Fruit fly (Drosophila melanogaster) whole organism, wandering third instar larva: Measurements from ENCODE around the gene CG6168.

ENCODE experiments used
- Abd-B ChIP-seq: fragments of >200 bp; optimal IDR thresholded peaks from 2 replicates; lab custom pipeline; 2017; ENCODE audit warnings: missing biosample characterization, missing genetic modification characterization
- CG32264 ChIP-seq: fragments of 200-800 bp; sonication (Bioruptor generic); optimal IDR thresholded peaks from 2 replicates; lab custom pipeline; 2016; ENCODE audit warnings: missing biosample characterization, missing genetic modification characterization
- CG9705 ChIP-seq: fragments of 200-800 bp; sonication (Bioruptor generic); optimal IDR thresholded peaks from 2 replicates; lab custom pipeline; 2018; ENCODE audit warnings: missing biosample characterization, mild to moderate bottlenecking, missing genetic modification characterization
- CrebA ChIP-seq: fragments of 200-800 bp; sonication (Bioruptor generic); optimal IDR thresholded peaks from 2 replicates; lab custom pipeline; 2016; ENCODE audit warnings: missing biosample characterization, mild to moderate bottlenecking, missing genetic modification characterization, borderline replicate concordance
- Dfd ChIP-seq: fragments of >200 bp; optimal IDR thresholded peaks from 2 replicates; lab custom pipeline; 2017; ENCODE audit warnings: missing biosample characterization, missing genetic modification characterization
- Dif ChIP-seq: fragments of 200-275, 200-300 bp; sonication (Bioruptor generic); optimal IDR thresholded peaks from 2 replicates; lab custom pipeline; 2018; ENCODE audit warnings: missing biosample characterization, missing genetic modification characterization; ENCODE audit not compliant: partially characterized antibody
- GATAd ChIP-seq: sonication (Bioruptor generic); optimal IDR thresholded peaks from 2 replicates; lab custom pipeline; 2016; ENCODE audit warnings: missing biosample characterization, missing genetic modification characterization
- HLH106 ChIP-seq: fragments of 200-800 bp; optimal IDR thresholded peaks from 3 replicates; lab custom pipeline; 2019; ENCODE audit warnings: missing biosample characterization, mild to moderate bottlenecking, missing genetic modification characterization, moderate library complexity
- Hnf4 ChIP-seq: fragments of 200-800 bp; sonication (Bioruptor generic); optimal IDR thresholded peaks from 2 replicates; lab custom pipeline; 2016; ENCODE audit warnings: missing biosample characterization, mild to moderate bottlenecking, missing genetic modification characterization
- Hr78 ChIP-seq: fragments of >200 bp; optimal IDR thresholded peaks from 2 replicates; lab custom pipeline; 2017; ENCODE audit warnings: missing biosample characterization, missing genetic modification characterization
- Hr83 ChIP-seq: fragments of 200-300 bp; sonication (Bioruptor generic); optimal IDR thresholded peaks from 2 replicates; lab custom pipeline; 2016; ENCODE audit warnings: missing biosample characterization, mild to moderate bottlenecking, missing genetic modification characterization, moderate library complexity; ENCODE audit not compliant: poor library complexity, severe bottlenecking
- Jra ChIP-seq: sonication (Bioruptor generic); optimal IDR thresholded peaks from 2 replicates; lab custom pipeline; 2016; ENCODE audit warnings: missing biosample characterization, missing genetic modification characterization
- Mio ChIP-seq: sonication (Bioruptor generic); optimal IDR thresholded peaks from 2 replicates; lab custom pipeline; 2016; ENCODE audit warnings: missing biosample characterization, missing genetic modification characterization
- Myc ChIP-seq: fragments of >200 bp; optimal IDR thresholded peaks from 2 replicates; lab custom pipeline; 2017
- N ChIP-seq: fragments of >200 bp; optimal IDR thresholded peaks from 2 replicates; lab custom pipeline; 2018; ENCODE audit warnings: missing biosample characterization, missing external identifiers, missing genetic modification characterization
- OdsH ChIP-seq: fragments of 200-800 bp; sonication (Bioruptor generic); optimal IDR thresholded peaks from 2 replicates; lab custom pipeline; 2016; ENCODE audit warnings: missing biosample characterization, mild to moderate bottlenecking, missing genetic modification characterization
- Rel ChIP-seq, 2 experiments: fragments of 200-800 bp; sonication (Bioruptor generic) in 1 of 2; optimal IDR thresholded peaks; 2 replicates in 1 of 2; 3 replicates in 1 of 2; lab custom pipeline; 2016 to 2019; ENCODE audit warnings: mild to moderate bottlenecking in 2 of 2, missing biosample characterization in 2 of 2, missing genetic modification characterization in 2 of 2, moderate library complexity in 1 of 2
- Sp1 ChIP-seq: fragments of 200-800 bp; sonication (Bioruptor generic); optimal IDR thresholded peaks from 3 replicates; lab custom pipeline; 2019; ENCODE audit warnings: missing biosample characterization, mild to moderate bottlenecking, missing genetic modification characterization, moderate library complexity
- Vsx2 ChIP-seq: fragments of 200-300, 225-300 bp; sonication (Bioruptor generic); optimal IDR thresholded peaks from 2 replicates; lab custom pipeline; 2018; ENCODE audit warnings: missing biosample characterization, missing genetic modification characterization; ENCODE audit not compliant: partially characterized antibody
- br ChIP-seq: fragments of 200-800 bp; sonication (Bioruptor generic); optimal IDR thresholded peaks from 2 replicates; lab custom pipeline; 2016; ENCODE audit warnings: missing biosample characterization, missing genetic modification characterization
- brk ChIP-seq: fragments of 200-800 bp; sonication (Bioruptor generic); optimal IDR thresholded peaks from 2 replicates; lab custom pipeline; 2016; ENCODE audit warnings: missing biosample characterization, mild to moderate bottlenecking, missing genetic modification characterization
- dl ChIP-seq, 2 experiments: fragments of 175-275, 200-275 bp in 1 of 2; fragments of 200-275 bp in 1 of 2; sonication (Bioruptor generic); optimal IDR thresholded peaks; lab custom pipeline; 2018; ENCODE audit warnings: mild to moderate bottlenecking in 2 of 2, missing biosample characterization in 2 of 2, missing genetic modification characterization in 2 of 2, moderate library complexity in 2 of 2; ENCODE audit not compliant: partially characterized antibody in 2 of 2, insufficient read depth in 1 of 2
- dmrt93B ChIP-seq: fragments of 200-800 bp; sonication (Bioruptor generic); optimal IDR thresholded peaks from 2 replicates; lab custom pipeline; 2018; ENCODE audit warnings: missing biosample characterization, mild to moderate bottlenecking, missing genetic modification characterization
- ey ChIP-seq: fragments of 200-800 bp; sonication (Bioruptor generic); optimal IDR thresholded peaks from 2 replicates; lab custom pipeline; 2016; ENCODE audit warnings: missing biosample characterization, missing genetic modification characterization
- foxo ChIP-seq, 2 experiments: fragments of 200-800 bp; sonication (Bioruptor generic); optimal IDR thresholded peaks; 2 replicates in 1 of 2; 3 replicates in 1 of 2; lab custom pipeline; 2016 to 2017; ENCODE audit warnings: missing biosample characterization in 2 of 2, missing genetic modification characterization in 2 of 2
- fru ChIP-seq: fragments of 200-800 bp; sonication (Bioruptor generic); optimal IDR thresholded peaks from 3 replicates; lab custom pipeline; 2016; ENCODE audit warnings: missing biosample characterization, mild to moderate bottlenecking, missing genetic modification characterization
- h ChIP-seq: fragments of 200-800 bp; sonication (Bioruptor generic); optimal IDR thresholded peaks from 3 replicates; lab custom pipeline; 2016; ENCODE audit warnings: missing biosample characterization, mild to moderate bottlenecking, missing genetic modification characterization
- jim ChIP-seq: fragments of 175-275, 200-325 bp; sonication (Bioruptor generic); optimal IDR thresholded peaks from 2 replicates; lab custom pipeline; 2016; ENCODE audit warnings: missing biosample characterization, mild to moderate bottlenecking, missing genetic modification characterization
- lola ChIP-seq: fragments of >200 bp; optimal IDR thresholded peaks from 2 replicates; lab custom pipeline; 2017; ENCODE audit warnings: missing biosample characterization, missing genetic modification characterization
- pan ChIP-seq: fragments of >200 bp; optimal IDR thresholded peaks from 2 replicates; lab custom pipeline; 2017
- psq ChIP-seq: fragments of 200-800 bp; sonication (Bioruptor generic); optimal IDR thresholded peaks from 3 replicates; lab custom pipeline; 2017; ENCODE audit warnings: missing biosample characterization, mild to moderate bottlenecking, missing genetic modification characterization, moderate library complexity
- rgr ChIP-seq: fragments of 200-800 bp; sonication (Bioruptor generic); optimal IDR thresholded peaks from 3 replicates; lab custom pipeline; 2016; ENCODE audit warnings: missing biosample characterization, mild to moderate bottlenecking, missing genetic modification characterization
- sage ChIP-seq: fragments of 200-800 bp; sonication (Bioruptor generic); optimal IDR thresholded peaks from 2 replicates; lab custom pipeline; 2016; ENCODE audit warnings: missing biosample characterization, mild to moderate bottlenecking, missing genetic modification characterization
- sv ChIP-seq: fragments of 200-800 bp; sonication (Bioruptor generic); optimal IDR thresholded peaks from 3 replicates; lab custom pipeline; 2016; ENCODE audit warnings: missing biosample characterization, missing genetic modification characterization
- tai ChIP-seq: sonication (Bioruptor generic); optimal IDR thresholded peaks from 2 replicates; lab custom pipeline; 2016; ENCODE audit warnings: missing biosample characterization, missing genetic modification characterization
- usp ChIP-seq: fragments of >200 bp; optimal IDR thresholded peaks from 2 replicates; lab custom pipeline; 2017; ENCODE audit warnings: missing biosample characterization, missing genetic modification characterization
- woc ChIP-seq: sonication (Bioruptor generic); optimal IDR thresholded peaks from 2 replicates; lab custom pipeline; 2016; ENCODE audit warnings: missing biosample characterization, mild to moderate bottlenecking, missing genetic modification characterization

Gene CG6168

DNA sequence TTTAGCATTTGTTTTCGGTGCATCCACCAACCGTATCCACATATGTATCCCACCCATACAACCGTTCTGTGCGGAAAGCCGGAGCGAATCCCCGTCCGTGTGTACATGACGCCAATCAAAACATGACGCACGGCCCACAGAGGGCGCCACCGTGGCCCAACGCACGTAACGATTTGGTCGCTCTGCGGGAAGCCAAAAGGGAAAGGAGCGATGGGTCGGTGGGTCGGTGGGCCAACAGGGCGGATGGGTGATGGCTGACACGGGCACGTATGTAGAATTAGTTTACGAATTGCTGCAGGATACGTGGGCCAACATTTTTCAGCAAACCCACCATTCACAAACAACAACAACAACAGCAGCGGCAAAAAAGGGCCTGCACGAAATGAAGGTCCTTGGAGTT lies 37.2 kb upstream of the CG6168 start:
- TF ChIP-seq foxo (GFP tag; optimal IDR thresholded peaks at IDR 0.05; lab: Kevin White, UChicago) (no peak), h (GFP tag; lab: Kevin White, UChicago) (no peak), Hr83 (GFP tag; lab: Kevin White, UChicago) (no peak), GATAd (GFP tag; lab: Kevin White, UChicago) (no peak), lola (GFP tag; lab: Kevin White, UChicago) (no peak), sage (no peak), Sp1 (GFP tag; lab: Kevin White, UChicago) (no peak), rgr (GFP tag; lab: Kevin White, UChicago) (no peak), tai (no peak), woc (GFP tag; lab: Kevin White, UChicago) (no peak), CrebA (no peak), usp (no peak), sv (GFP tag; lab: Kevin White, UChicago) (no peak), br (no peak), pan (no peak), dl (GFP tag; optimal IDR thresholded peaks at IDR 0.05; lab: Kevin White, UChicago; ENCODE audit: insufficient read depth in 1 of 2, partially characterized antibody in 2 of 2) (no peak)

DNA sequence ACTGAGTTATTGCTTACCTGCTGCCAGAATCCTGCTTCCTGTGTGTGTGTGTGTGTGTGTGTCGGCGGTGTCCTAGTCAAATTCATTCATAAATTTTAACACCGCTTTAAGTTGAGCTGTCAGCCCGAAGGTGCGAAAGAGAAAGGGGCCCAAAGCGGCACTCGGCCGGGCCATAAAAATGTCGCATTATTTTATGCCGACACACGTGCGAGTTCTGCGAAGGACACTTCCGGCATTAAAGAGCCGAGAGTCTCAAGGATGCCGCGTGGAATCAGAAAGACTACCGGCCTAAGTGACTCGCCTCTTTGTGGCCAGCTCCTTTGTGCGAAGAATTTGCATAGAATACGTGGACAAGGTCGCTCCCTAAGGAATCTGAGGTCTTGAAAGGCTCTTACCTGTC lies 35.5 kb upstream of the CG6168 start:
- no peak for TF ChIP-seq h (GFP tag; lab: Kevin White, UChicago)
- TF ChIP-seq brk (GFP tag; lab: Kevin White, UChicago): no peak
- TF ChIP-seq Dif (GFP tag; lab: Kevin White, UChicago): no peak
- no peak for TF ChIP-seq tai
- TF ChIP-seq sage: no peak
- TF ChIP-seq woc (GFP tag; lab: Kevin White, UChicago): no peak
- TF ChIP-seq usp: no peak
- no peak for TF ChIP-seq Dfd (GFP tag; lab: Kevin White, UChicago)
- no peak for TF ChIP-seq CG9705 (GFP tag; lab: Kevin White, UChicago)
- TF ChIP-seq CrebA: no peak
- TF ChIP-seq sv (GFP tag; lab: Kevin White, UChicago): no peak
- TF ChIP-seq Abd-B (GFP tag; lab: Kevin White, UChicago): no peak
- no peak for TF ChIP-seq ey (GFP tag; lab: Kevin White, UChicago)
- TF ChIP-seq CG32264 (GFP tag; lab: Kevin White, UChicago): no peak
- TF ChIP-seq N (GFP tag; lab: Kevin White, UChicago): no peak

DNA sequence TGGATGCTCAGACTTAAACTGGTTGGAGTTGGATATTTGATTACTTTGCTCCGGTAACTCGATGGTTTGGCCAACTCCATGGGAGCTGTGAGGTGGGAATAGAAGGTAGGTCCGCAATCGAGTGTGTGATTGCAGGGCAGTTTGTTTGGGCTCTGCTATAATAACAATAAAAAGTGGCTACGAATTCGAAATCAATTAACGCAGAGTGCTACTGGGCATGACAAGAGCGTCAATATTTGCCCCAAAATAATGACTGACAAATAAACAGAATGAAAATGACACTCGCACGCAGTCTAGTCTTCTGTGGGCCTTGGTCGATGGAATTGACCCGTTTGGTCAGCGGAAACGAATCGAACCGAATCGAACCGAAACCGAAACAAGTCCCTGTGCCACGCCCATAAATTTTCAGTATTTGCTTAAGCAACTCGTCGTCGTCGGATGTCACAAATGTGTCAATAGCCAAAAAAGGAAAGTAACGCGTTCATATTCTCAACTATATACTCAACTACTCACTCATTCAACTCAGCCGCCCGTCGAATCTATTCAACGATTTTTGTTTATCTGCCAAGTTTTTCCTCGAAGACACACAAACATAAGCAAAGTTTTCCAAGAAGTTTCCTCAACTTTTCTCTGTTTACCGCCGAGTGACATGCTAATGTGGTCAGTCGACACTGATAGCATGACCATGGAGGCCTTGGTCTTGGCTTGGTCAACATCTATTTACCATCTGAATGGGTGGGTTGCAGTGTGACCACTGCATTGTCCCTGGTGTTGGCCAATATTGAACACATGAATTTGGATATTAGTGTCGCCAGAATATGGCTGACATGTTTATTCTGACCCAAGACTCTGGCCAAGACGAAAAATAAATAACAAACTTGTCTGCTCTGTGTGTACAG lies 34.2 kb upstream of the CG6168 start:
- TF ChIP-seq br: no peak
- no peak for TF ChIP-seq Rel (GFP tag; optimal IDR thresholded peaks at IDR 0.05; lab: Kevin White, UChicago)
- TF ChIP-seq Rel (tag; optimal IDR thresholded peaks at IDR 0.05; lab: Kevin White, UChicago): no peak
- no peak for TF ChIP-seq usp
- TF ChIP-seq CG32264 (GFP tag; lab: Kevin White, UChicago): no peak
- TF ChIP-seq pan: no peak
- TF ChIP-seq OdsH (GFP tag; lab: Kevin White, UChicago): no peak
- no peak for TF ChIP-seq sage
- no peak for TF ChIP-seq woc (GFP tag; lab: Kevin White, UChicago)
- no peak for TF ChIP-seq Hnf4

DNA sequence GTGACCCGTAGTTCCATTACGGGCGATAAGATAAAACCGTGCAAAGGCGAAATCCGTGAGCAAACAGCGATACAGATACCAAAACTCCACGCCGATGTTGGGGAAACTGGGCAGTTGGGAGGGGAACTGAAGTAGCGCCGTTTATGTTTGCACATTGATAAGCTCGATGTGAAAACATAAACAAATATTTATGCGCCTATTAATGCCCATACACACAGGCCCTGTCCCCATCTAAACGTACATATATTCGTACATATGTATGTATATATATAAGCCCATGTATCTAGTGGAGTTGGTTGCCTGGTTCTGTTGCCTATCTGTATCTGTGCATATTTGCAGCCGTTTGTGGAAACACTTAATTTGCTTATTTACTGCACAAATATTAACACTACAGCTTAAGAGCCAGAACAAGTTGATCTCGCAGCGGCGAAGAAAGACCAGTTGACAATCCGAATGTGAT lies 32.8 kb upstream of the CG6168 start:
- TF ChIP-seq psq: peak; percentile 43
- no peak for TF ChIP-seq pan
- peak; percentile 36 for TF ChIP-seq dmrt93B
- TF ChIP-seq h (GFP tag; lab: Kevin White, UChicago): peak; percentile 70
- TF ChIP-seq GATAd (GFP tag; lab: Kevin White, UChicago): peak; percentile 11
- TF ChIP-seq Hnf4: peak; percentile 56
- peak; percentile 46 for TF ChIP-seq sv (GFP tag; lab: Kevin White, UChicago)
- TF ChIP-seq sage: peak; percentile 13
- TF ChIP-seq Hr83 (GFP tag; lab: Kevin White, UChicago): peak; percentile 34
- TF ChIP-seq Sp1 (GFP tag; lab: Kevin White, UChicago): peak; percentile 48
- TF ChIP-seq Rel (GFP tag; optimal IDR thresholded peaks at IDR 0.05; lab: Kevin White, UChicago): no peak
- TF ChIP-seq Rel (tag; optimal IDR thresholded peaks at IDR 0.05; lab: Kevin White, UChicago): peak; percentile 7
- TF ChIP-seq br: peak; percentile 64
- peak; percentile 13 for TF ChIP-seq fru (GFP tag; lab: Kevin White, UChicago)
- TF ChIP-seq rgr (GFP tag; lab: Kevin White, UChicago): peak; percentile 70
- TF ChIP-seq foxo (GFP tag; optimal IDR thresholded peaks at IDR 0.05; lab: Kevin White, UChicago): peak in 1 of 2 experiments; percentile 42
- peak; percentile 57 for TF ChIP-seq OdsH (GFP tag; lab: Kevin White, UChicago)
- no peak for TF ChIP-seq Jra (GFP tag; lab: Kevin White, UChicago)
- TF ChIP-seq Dfd (GFP tag; lab: Kevin White, UChicago): no peak
- peak; percentile 60 for TF ChIP-seq tai
- TF ChIP-seq ey (GFP tag; lab: Kevin White, UChicago): no peak
- TF ChIP-seq CG32264 (GFP tag; lab: Kevin White, UChicago): peak; percentile 10
- TF ChIP-seq Dif (GFP tag; lab: Kevin White, UChicago): no peak
- no peak for TF ChIP-seq Hr78 (GFP tag; lab: Kevin White, UChicago)
- TF ChIP-seq Mio (GFP tag; lab: Kevin White, UChicago): no peak
- TF ChIP-seq CG9705 (GFP tag; lab: Kevin White, UChicago): peak; percentile 23
- TF ChIP-seq lola (GFP tag; lab: Kevin White, UChicago): no peak
- TF ChIP-seq N (GFP tag; lab: Kevin White, UChicago): no peak
- TF ChIP-seq HLH106: peak; percentile 45
- TF ChIP-seq jim (GFP tag; lab: Kevin White, UChicago): no peak
- TF ChIP-seq Vsx2 (GFP tag; lab: Kevin White, UChicago): no peak
- TF ChIP-seq brk (GFP tag; lab: Kevin White, UChicago): no peak
- no peak for TF ChIP-seq Myc
